Worm (Caenorhabditis elegans) whole organism, L3 larva: Measurements from ENCODE around the gene gei-18.
A peak's percentile ranks its signal among the peaks of the same experiment; 100 is the strongest.

Experiments used
- ceh-82 ChIP-seq: fragments of 150-350 bp; optimal IDR thresholded peaks from 2 replicates; lab custom pipeline; 2014; ENCODE audit warnings: missing biosample characterization, missing genetic modification characterization
- nhr-28 ChIP-seq: fragments of 150-350 bp; optimal IDR thresholded peaks from 2 replicates; lab custom pipeline; 2014; ENCODE audit warnings: missing biosample characterization, missing genetic modification characterization
- tbx-2 ChIP-seq: sonication (generic microtip); optimal IDR thresholded peaks from 2 replicates; lab custom pipeline; 2016; ENCODE audit warnings: mild to moderate bottlenecking, missing genetic modification characterization, missing compliant biosample characterization

DNA sequence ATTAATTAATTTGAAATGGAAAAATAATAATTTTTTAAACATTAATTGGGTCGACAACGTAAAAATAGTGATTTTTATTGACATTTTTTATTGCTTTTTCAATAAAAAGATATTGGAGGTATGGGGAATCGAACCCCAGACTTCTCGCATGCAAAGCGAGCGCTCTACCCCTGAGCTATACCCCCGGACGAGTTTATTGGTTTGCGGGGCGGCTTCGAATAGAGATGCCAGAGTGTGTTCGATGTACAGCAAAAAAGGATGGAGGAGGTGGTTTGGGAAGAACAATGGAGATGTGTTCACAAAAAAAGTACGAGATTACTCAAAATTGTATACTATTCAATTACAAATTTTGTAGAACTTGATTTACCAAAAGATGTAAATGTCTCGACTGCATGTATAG lies 31.4 kb upstream of the gei-18 start:
- TF ChIP-seq ceh-82 (tag; lab: Kevin White, UChicago) = no peak
- TF ChIP-seq nhr-28 (tag; lab: Kevin White, UChicago) = no peak
- peak; percentile 24 for TF ChIP-seq tbx-2 (tag; lab: Kevin White, UChicago)
